Worm (Caenorhabditis elegans) whole organism, young adult: ENCODE results near the gene nlp-20.

Experiments used
- athp-1 ChIP-seq: sonication (generic microtip); optimal IDR thresholded peaks from 2 replicates; lab custom pipeline; 2017; ENCODE audit warnings: mild to moderate bottlenecking, missing genetic modification characterization, missing compliant biosample characterization
- hmg-1.2 ChIP-seq: fragments of 200-800 bp; sonication (Bioruptor generic); IDR thresholded peaks from 2 replicates; pipeline ENCODE4 v1.3.6; 2022; ENCODE audit warnings: missing genetic modification reagents, missing genetic modification characterization, missing compliant biosample characterization
- let-607 ChIP-seq, 2 experiments: fragments of 200-800 bp in 1 of 2; sonication (Bioruptor generic) in 1 of 2; sonication (generic microtip) in 1 of 2; optimal IDR thresholded peaks; 2 replicates each; lab custom pipeline; 2016 to 2018; ENCODE audit warnings: mild to moderate bottlenecking in 2 of 2, missing compliant biosample characterization in 2 of 2, missing genetic modification characterization in 2 of 2, moderate library complexity in 2 of 2, missing genotype in 1 of 2
- nhr-179 ChIP-seq: sonication (generic microtip); optimal IDR thresholded peaks from 2 replicates; lab custom pipeline; 2016; ENCODE audit warnings: mild to moderate bottlenecking, missing genetic modification characterization, missing compliant biosample characterization
- ztf-28 ChIP-seq: fragments of 200-800 bp; sonication (Bioruptor generic); IDR thresholded peaks from 2 replicates; pipeline ENCODE4 v1.3.6; 2022; ENCODE audit warnings: missing genetic modification reagents, missing genetic modification characterization, missing compliant biosample characterization

DNA sequence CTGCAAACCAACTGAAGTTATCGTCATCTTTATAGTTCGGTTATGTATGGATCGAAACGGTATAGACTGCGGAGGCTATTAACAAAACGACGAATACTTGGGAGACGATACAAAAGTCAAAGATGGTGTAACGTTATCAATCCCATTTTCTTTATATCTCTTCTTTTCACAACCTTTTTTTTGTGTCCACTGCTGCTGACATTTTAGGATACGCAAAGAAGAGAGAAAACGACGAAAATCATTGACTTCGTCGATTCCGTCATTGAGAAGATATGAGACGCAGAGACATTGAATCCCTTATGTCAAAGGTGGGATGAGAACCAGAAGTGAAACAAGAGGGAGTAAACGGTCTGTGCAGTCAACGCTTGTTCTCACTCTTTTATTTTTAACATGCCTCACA, 8.2 kb upstream of the nlp-20 start, which contains the start of gene cima-1:
- TF ChIP-seq let-607 (tag; optimal IDR thresholded peaks at IDR 0.05; lab: Kevin White, UChicago) (no peak), hmg-1.2 (GFP tag; lab: Robert Waterston, UW) (no peak), nhr-179 (tag; lab: Kevin White, UChicago) (no peak), ztf-28 (no peak), athp-1 (no peak)
